Worm (Caenorhabditis elegans): ENCODE data around the gene Y7A9D.1.

The Y7A9D.1 gene

DNA sequence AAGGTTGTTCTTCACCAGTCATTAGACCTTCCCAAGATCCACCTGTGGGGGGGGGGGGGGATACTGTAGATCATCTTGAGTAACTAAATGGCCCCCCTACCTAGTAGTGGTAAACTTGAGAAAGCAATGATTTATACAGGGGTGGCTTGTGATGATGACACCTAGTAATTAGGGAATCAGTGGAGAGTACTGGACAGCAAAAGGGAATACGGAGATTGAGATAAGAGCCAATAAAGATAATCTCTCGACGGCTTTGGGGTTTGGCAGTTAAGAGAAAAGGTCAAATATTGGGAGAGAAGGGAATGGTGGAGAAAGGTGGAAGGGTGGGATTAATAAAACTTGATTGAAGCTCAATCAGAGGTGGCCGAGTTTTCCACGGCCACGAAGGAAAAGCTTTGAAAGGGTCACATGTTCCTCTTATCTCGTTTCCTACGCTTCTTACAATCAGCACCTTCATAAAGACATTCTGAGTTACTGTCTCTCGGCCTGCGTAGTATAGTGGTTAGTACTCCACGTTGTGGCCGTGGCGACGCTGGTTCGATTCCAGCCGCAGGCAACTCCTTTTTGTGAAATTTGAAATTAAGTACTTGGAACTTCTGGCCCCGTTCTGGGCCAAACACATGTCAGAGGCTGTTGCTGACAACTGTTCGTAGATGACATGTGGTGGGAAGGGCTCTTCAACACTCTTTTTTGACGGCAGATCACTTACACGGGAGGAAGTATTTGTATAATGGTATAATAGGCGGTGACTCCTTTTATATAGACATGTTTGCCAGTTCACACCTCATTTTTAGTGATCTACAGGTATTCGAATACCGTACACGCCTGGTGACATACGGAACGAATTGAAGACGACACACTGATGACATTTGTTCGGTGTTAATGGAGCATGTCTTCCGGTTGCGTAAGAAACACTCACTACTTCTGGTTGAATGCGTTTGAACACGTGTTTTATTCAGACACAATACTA lies 18.7 kb upstream of the Y7A9D.1 start:
- TF ChIP-seq flt-1 (GFP tag; IDR thresholded peaks at IDR 0.05) = peak; percentile 75; the same call in 1 of the 2 replicates
- TF ChIP-seq T22C8.4 (GFP tag; IDR thresholded peaks at IDR 0.05) = no peak; the same call in 1 of the 2 replicates
- peak; percentile 77 for TF ChIP-seq tab-1 (GFP tag; IDR thresholded peaks at IDR 0.05)
- TF ChIP-seq med-1 (GFP tag; optimal IDR thresholded peaks at IDR 0.05; ENCODE audit: insufficient read depth) = peak; percentile 19
- no peak for TF ChIP-seq klf-2 (GFP tag; conservative IDR thresholded peaks at IDR 0.05)
- 0 out of 2 replicates have a peak, but pooled peaks have one; percentile 45 for TF ChIP-seq ref-1 (GFP tag; conservative IDR thresholded peaks at IDR 0.05)
- TF ChIP-seq cog-1 (tag; optimal IDR thresholded peaks at IDR 0.05) = peak; percentile 32
- peak; percentile 25; the same call in 1 of the 2 replicates for TF ChIP-seq ztf-29 (GFP tag; IDR thresholded peaks at IDR 0.05)
- peak; percentile 44; the same call in 1 of the 2 replicates for TF ChIP-seq ztf-23 (GFP tag; IDR thresholded peaks at IDR 0.05)

- TF ChIP-seq ztf-23 (GFP tag; IDR thresholded peaks at IDR 0.05) = 0 out of 2 replicates have a peak, but pooled peaks have one; percentile 21
- TF ChIP-seq klf-2 (GFP tag; conservative IDR thresholded peaks at IDR 0.05) = 0 out of 2 replicates have a peak, but pooled peaks have one; percentile 54
- TF ChIP-seq ztf-29 (GFP tag; IDR thresholded peaks at IDR 0.05) = no peak
- no peak for TF ChIP-seq ref-1 (GFP tag; conservative IDR thresholded peaks at IDR 0.05)
- no peak for TF ChIP-seq med-1 (GFP tag; optimal IDR thresholded peaks at IDR 0.05; ENCODE audit: insufficient read depth)
- no peak for TF ChIP-seq cog-1 (tag; optimal IDR thresholded peaks at IDR 0.05)
- TF ChIP-seq tab-1 (GFP tag; IDR thresholded peaks at IDR 0.05) = no peak
- TF ChIP-seq flt-1 (GFP tag; IDR thresholded peaks at IDR 0.05) = no peak
- TF ChIP-seq T22C8.4 (GFP tag; IDR thresholded peaks at IDR 0.05) = no peak
Measured at ce11 chrIV:16399776-16400368, 17.9 kb upstream of the Y7A9D.1 start, which contains the start of gene Y65A5A.1. TSS of gene Y65A5A.1 (minus strand) at chrIV:16399826.

DNA sequence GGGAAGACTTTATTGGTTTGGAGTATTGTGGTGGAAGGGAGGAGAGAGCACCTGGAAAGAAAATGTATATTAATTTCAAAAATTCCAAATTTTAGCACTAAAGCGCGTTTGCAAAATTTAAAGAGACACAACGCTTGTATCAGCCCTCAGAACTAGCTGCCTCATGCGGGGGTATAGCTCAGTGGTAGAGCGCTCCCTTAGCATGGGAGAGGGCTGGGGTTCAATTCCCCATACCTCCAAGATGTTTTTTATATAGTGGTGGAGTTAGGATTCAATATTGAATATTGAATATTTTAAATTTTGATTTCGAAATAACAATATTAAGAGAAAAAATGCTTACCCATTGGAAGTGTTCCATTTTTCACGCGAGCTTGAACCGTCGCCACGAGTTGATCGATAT lies 17.0 kb upstream of the Y7A9D.1 start:
- TF ChIP-seq med-1 (GFP tag; optimal IDR thresholded peaks at IDR 0.05; ENCODE audit: insufficient read depth) = peak; percentile 17
- peak; percentile 78 for TF ChIP-seq tab-1 (GFP tag; IDR thresholded peaks at IDR 0.05)
- peak; percentile 70 for TF ChIP-seq ref-1 (GFP tag; conservative IDR thresholded peaks at IDR 0.05)
- TF ChIP-seq flt-1 (GFP tag; IDR thresholded peaks at IDR 0.05) = peak; percentile 60; the same call in 1 of the 2 replicates
- TF ChIP-seq T22C8.4 (GFP tag; IDR thresholded peaks at IDR 0.05) = peak; percentile 41; the same call in 1 of the 2 replicates
- 0 out of 2 replicates have a peak, but pooled peaks have one; percentile 16 for TF ChIP-seq ztf-29 (GFP tag; IDR thresholded peaks at IDR 0.05)
- TF ChIP-seq klf-2 (GFP tag; conservative IDR thresholded peaks at IDR 0.05) = 0 out of 2 replicates have a peak, but pooled peaks have one; percentile 62
- no peak for TF ChIP-seq cog-1 (tag; optimal IDR thresholded peaks at IDR 0.05)
- peak; percentile 75 for TF ChIP-seq ztf-23 (GFP tag; IDR thresholded peaks at IDR 0.05)

- peak; percentile 87 for TF ChIP-seq tab-1 (GFP tag; IDR thresholded peaks at IDR 0.05)
- peak; percentile 58 for TF ChIP-seq ref-1 (GFP tag; conservative IDR thresholded peaks at IDR 0.05)
- peak; percentile 59; the same call in 1 of the 2 replicates for TF ChIP-seq klf-2 (GFP tag; conservative IDR thresholded peaks at IDR 0.05)
- peak; percentile 71 for TF ChIP-seq T22C8.4 (GFP tag; IDR thresholded peaks at IDR 0.05)
- 0 out of 2 replicates have a peak, but pooled peaks have one; percentile 46 for TF ChIP-seq ztf-29 (GFP tag; IDR thresholded peaks at IDR 0.05)
- TF ChIP-seq ztf-23 (GFP tag; IDR thresholded peaks at IDR 0.05) = peak; percentile 81
- TF ChIP-seq flt-1 (GFP tag; IDR thresholded peaks at IDR 0.05) = peak; percentile 91
- TF ChIP-seq cog-1 (tag; optimal IDR thresholded peaks at IDR 0.05) = no peak
- peak; percentile 14 for TF ChIP-seq med-1 (GFP tag; optimal IDR thresholded peaks at IDR 0.05; ENCODE audit: insufficient read depth)
Measured at ce11 chrIV:16397845-16398607, 16.0 kb upstream of the Y7A9D.1 start.

DNA sequence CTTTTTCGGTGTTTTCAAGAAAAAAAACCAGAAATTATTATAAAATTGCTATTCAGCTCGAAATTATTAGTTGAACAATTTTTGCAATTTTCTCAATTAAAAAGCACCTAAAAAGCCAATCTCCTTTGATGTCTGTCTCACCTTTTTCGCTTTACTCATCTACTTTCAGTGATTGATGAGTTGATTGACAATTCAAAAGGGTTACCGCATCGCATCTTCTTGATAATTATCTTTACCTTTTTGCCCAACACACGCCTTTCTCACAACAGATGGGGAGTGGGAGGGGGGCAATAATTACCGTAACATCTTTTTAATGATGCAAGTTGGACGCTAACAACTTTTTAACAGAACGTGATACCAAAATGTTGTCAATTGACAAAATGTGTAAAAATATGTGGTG lies 14.6 kb upstream of the Y7A9D.1 start:
- no peak for TF ChIP-seq ztf-29 (GFP tag; IDR thresholded peaks at IDR 0.05)
- TF ChIP-seq ztf-23 (GFP tag; IDR thresholded peaks at IDR 0.05) = no peak
- no peak for TF ChIP-seq klf-2 (GFP tag; conservative IDR thresholded peaks at IDR 0.05)
- no peak for TF ChIP-seq tab-1 (GFP tag; IDR thresholded peaks at IDR 0.05)
- TF ChIP-seq med-1 (GFP tag; optimal IDR thresholded peaks at IDR 0.05; ENCODE audit: insufficient read depth) = no peak
- TF ChIP-seq flt-1 (GFP tag; IDR thresholded peaks at IDR 0.05) = no peak
- TF ChIP-seq T22C8.4 (GFP tag; IDR thresholded peaks at IDR 0.05) = no peak
- no peak for TF ChIP-seq ref-1 (GFP tag; conservative IDR thresholded peaks at IDR 0.05)

ce11 chrIV:16393668-16394067 lies 11.7 kb upstream of the Y7A9D.1 start, which contains the start of gene Y65A5A.24:
TSS of gene Y65A5A.24 (plus strand) at chrIV:16393968.
- TF ChIP-seq ztf-29 (GFP tag; IDR thresholded peaks at IDR 0.05) = no peak
- TF ChIP-seq cog-1 (tag; optimal IDR thresholded peaks at IDR 0.05) = no peak
- TF ChIP-seq klf-2 (GFP tag; conservative IDR thresholded peaks at IDR 0.05) = no peak

- no peak for TF ChIP-seq cog-1 (tag; optimal IDR thresholded peaks at IDR 0.05)
- no peak for TF ChIP-seq flt-1 (GFP tag; IDR thresholded peaks at IDR 0.05)
- no peak for TF ChIP-seq tab-1 (GFP tag; IDR thresholded peaks at IDR 0.05)
- TF ChIP-seq ztf-29 (GFP tag; IDR thresholded peaks at IDR 0.05) = no peak
- no peak for TF ChIP-seq ref-1 (GFP tag; conservative IDR thresholded peaks at IDR 0.05)
- no peak for TF ChIP-seq ztf-23 (GFP tag; IDR thresholded peaks at IDR 0.05)
- no peak for TF ChIP-seq med-1 (GFP tag; optimal IDR thresholded peaks at IDR 0.05; ENCODE audit: insufficient read depth)
- no peak for TF ChIP-seq T22C8.4 (GFP tag; IDR thresholded peaks at IDR 0.05)
- TF ChIP-seq klf-2 (GFP tag; conservative IDR thresholded peaks at IDR 0.05) = no peak
Measured at ce11 chrIV:16391470-16391869, 9.5 kb upstream of the Y7A9D.1 start.

ce11 chrIV:16388856-16389461 lies 6.9 kb upstream of the Y7A9D.1 start:
- TF ChIP-seq ref-1 (GFP tag; conservative IDR thresholded peaks at IDR 0.05) = no peak; the same call in 1 of the 2 replicates
- TF ChIP-seq klf-2 (GFP tag; conservative IDR thresholded peaks at IDR 0.05) = 0 out of 2 replicates have a peak, but pooled peaks have one; percentile 27
- peak; percentile 77 for TF ChIP-seq flt-1 (GFP tag; IDR thresholded peaks at IDR 0.05)
- peak; percentile 59; the same call in 1 of the 2 replicates for TF ChIP-seq ztf-23 (GFP tag; IDR thresholded peaks at IDR 0.05)
- no peak for TF ChIP-seq ztf-29 (GFP tag; IDR thresholded peaks at IDR 0.05)
- 0 out of 2 replicates have a peak, but pooled peaks have one; percentile 36 for TF ChIP-seq tab-1 (GFP tag; IDR thresholded peaks at IDR 0.05)

Measured in whole organism, midembryonic.